Worm (Caenorhabditis elegans) whole organism, L2 larva: ENCODE results near the gene C32H11.4.

Experiments used
- F13H6.1 ChIP-seq: sonication (generic microtip); optimal IDR thresholded peaks from 2 replicates; lab custom pipeline; 2016; ENCODE audit warnings: missing genetic modification characterization, missing compliant biosample characterization
- alr-1 ChIP-seq: fragments of 150-350 bp; optimal IDR thresholded peaks from 2 replicates; lab custom pipeline; 2014; ENCODE audit warnings: missing biosample characterization, missing genetic modification characterization
- aly-2 ChIP-seq: fragments of 150-350 bp; optimal IDR thresholded peaks from 2 replicates; lab custom pipeline; 2014; ENCODE audit warnings: missing biosample characterization, missing genetic modification characterization
- ama-1 ChIP-seq: fragments of 150-350 bp; optimal IDR thresholded peaks from 2 replicates; lab custom pipeline; 2018; ENCODE audit warnings: inconsistent platforms
- ceh-82 ChIP-seq: fragments of 150-350 bp; optimal IDR thresholded peaks from 2 replicates; lab custom pipeline; 2014; ENCODE audit warnings: missing biosample characterization, missing genetic modification characterization
- lsy-2 ChIP-seq, 2 experiments: fragments of 150-350 bp in 1 of 2; sonication (generic microtip) in 1 of 2; optimal IDR thresholded peaks; 2 replicates each; lab custom pipeline; 2014 to 2017; ENCODE audit warnings: missing biosample characterization in 2 of 2, missing genetic modification characterization in 2 of 2
- mab-5 ChIP-seq: fragments of 150-350 bp; optimal IDR thresholded peaks from 2 replicates; lab custom pipeline; 2014; ENCODE audit warnings: missing biosample characterization, missing genetic modification characterization
- nhr-12 ChIP-seq: fragments of 150-350 bp; optimal IDR thresholded peaks from 2 replicates; lab custom pipeline; 2014; ENCODE audit warnings: missing biosample characterization, missing genetic modification characterization
- nhr-6 ChIP-seq: fragments of 150-350 bp; optimal IDR thresholded peaks from 2 replicates; lab custom pipeline; 2014; ENCODE audit warnings: missing biosample characterization, missing genetic modification characterization
- peb-1 ChIP-seq: fragments of 150-350 bp; optimal IDR thresholded peaks from 2 replicates; lab custom pipeline; 2014; ENCODE audit warnings: missing biosample characterization, missing genetic modification characterization
- snpc-4 ChIP-seq: fragments of 150-350 bp; optimal IDR thresholded peaks from 2 replicates; lab custom pipeline; 2014; ENCODE audit warnings: missing biosample characterization, missing genetic modification characterization

ce11 chrIV:12969141-12969540, 48.1 kb downstream of the C32H11.4 start, which contains the start of gene F55G11.2:
- TF ChIP-seq nhr-12 (tag; lab: Kevin White, UChicago) (no peak), ama-1 (lab: Kevin White, UChicago) (no peak), peb-1 (tag; lab: Kevin White, UChicago) (no peak), alr-1 (tag; lab: Kevin White, UChicago) (no peak), mab-5 (tag; lab: Kevin White, UChicago) (no peak), lsy-2 (tag; optimal IDR thresholded peaks at IDR 0.05; lab: Kevin White, UChicago) (no peak), ceh-82 (tag; lab: Kevin White, UChicago) (no peak), aly-2 (tag; lab: Kevin White, UChicago) (no peak), snpc-4 (tag; lab: Kevin White, UChicago) (no peak), F13H6.1 (tag; lab: Kevin White, UChicago) (no peak), nhr-6 (tag; lab: Kevin White, UChicago) (no peak)
